Fruit fly (Drosophila melanogaster): Measurements from ENCODE around the gene CG32486.
A peak's percentile ranks its signal among the peaks of the same experiment; 100 is the strongest.

Gene CG32486

DNA sequence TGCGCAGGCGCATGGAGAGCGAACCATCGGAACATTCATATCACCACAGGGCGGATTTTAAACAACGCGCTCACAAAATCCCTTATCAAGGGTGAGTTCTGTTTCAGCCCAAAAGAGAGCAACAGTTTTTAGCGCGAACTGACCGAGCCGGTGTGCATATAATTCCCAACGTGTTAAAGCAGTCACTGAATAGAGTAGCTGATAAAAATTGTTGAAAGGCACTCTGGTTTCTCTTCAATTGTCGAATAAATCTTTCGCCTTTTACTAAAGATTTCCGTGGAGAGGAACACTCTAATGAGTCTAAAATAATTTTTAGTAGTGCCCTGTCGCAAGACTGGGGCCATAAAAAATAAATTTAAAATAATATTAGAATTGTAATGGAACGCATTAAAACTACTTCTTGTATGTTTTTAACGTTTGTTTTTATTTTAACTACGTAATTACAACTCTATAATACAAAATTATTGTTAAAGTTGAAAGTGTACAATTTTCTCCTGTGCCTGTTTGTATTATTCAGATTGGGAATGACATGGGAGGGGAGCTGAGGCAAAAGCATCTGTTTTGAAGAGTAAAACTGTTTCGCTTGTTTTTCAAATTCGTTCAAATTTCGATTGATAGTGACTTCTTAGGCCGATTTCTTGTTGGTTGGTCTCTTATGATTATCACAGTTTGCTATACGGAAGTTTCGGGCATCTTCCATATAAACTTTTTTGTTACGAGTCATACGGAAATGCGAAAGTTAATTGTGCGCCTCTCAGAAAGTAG is 20.1 kb upstream of the CG32486 start (continued):
- TF ChIP-seq luna (GFP tag; optimal IDR thresholded peaks at IDR 0.05) (no peak), Lim3 (GFP tag; IDR thresholded peaks at IDR 0.05) (no peak), CG7271 (tag; optimal IDR thresholded peaks at IDR 0.05) (no peak), CG6175 (GFP tag; IDR thresholded peaks at IDR 0.05) (0 out of 3 replicates have a peak, but pooled peaks have one; percentile 45), NK7.1 (GFP tag; optimal IDR thresholded peaks at IDR 0.05) (no peak), Dip2 (GFP tag; IDR thresholded peaks at IDR 0.05) (no peak), Oli (tag; optimal IDR thresholded peaks at IDR 0.05) (no peak), cas (GFP tag; IDR thresholded peaks at IDR 0.05) (peak; percentile 45; the same call in 1 of the 2 replicates), CG31224 (GFP tag; IDR thresholded peaks at IDR 0.05) (no peak), CG30431 (GFP tag; optimal IDR thresholded peaks at IDR 0.05) (no peak), jigr1 (GFP tag; IDR thresholded peaks at IDR 0.05) (peak; percentile 43; the same call in 1 of the 3 replicates), ATbp (GFP tag; optimal IDR thresholded peaks at IDR 0.05) (no peak), CG6254 (GFP tag; optimal IDR thresholded peaks at IDR 0.05) (peak; percentile 19), gt (GFP tag; IDR thresholded peaks at IDR 0.05) (no peak), pb (GFP tag; optimal IDR thresholded peaks at IDR 0.05) (no peak), CG14667 (GFP tag; IDR thresholded peaks at IDR 0.05) (no peak), ind (GFP tag; optimal IDR thresholded peaks at IDR 0.05) (no peak), unpg (GFP tag; optimal IDR thresholded peaks at IDR 0.05) (peak; percentile 50), nerfin-1 (tag; optimal IDR thresholded peaks at IDR 0.05) (peak; percentile 31), bbx (GFP tag; IDR thresholded peaks at IDR 0.05; ENCODE audit: partially characterized antibody) (peak; percentile 70; the same call in 1 of the 2 replicates), lov (optimal IDR thresholded peaks at IDR 0.05) (no peak), lov (GFP tag; IDR thresholded peaks at IDR 0.05) (no peak), Spps (tag; optimal IDR thresholded peaks at IDR 0.05) (no peak), BtbVII (GFP tag; optimal IDR thresholded peaks at IDR 0.05) (peak; percentile 4), CG12071 (GFP tag; optimal IDR thresholded peaks at IDR 0.05) (no peak), tup (GFP tag; optimal IDR thresholded peaks at IDR 0.05) (no peak), Sox100B (GFP tag; optimal IDR thresholded peaks at IDR 0.05) (no peak), Opbp (GFP tag; IDR thresholded peaks at IDR 0.05; ENCODE audit: partially characterized antibody) (peak; percentile 67; the same call in 2 of the 3 replicates), knrl (GFP tag; IDR thresholded peaks at IDR 0.05; ENCODE audit: partially characterized antibody) (peak; percentile 62; the same call in 1 of the 3 replicates), CG11093 (GFP tag; IDR thresholded peaks at IDR 0.05) (no peak; the same call in 2 of the 3 replicates), vvl (GFP tag; IDR thresholded peaks at IDR 0.05) (no peak), CG12104 (GFP tag; optimal IDR thresholded peaks at IDR 0.05) (no peak), CG42726 (GFP tag; IDR thresholded peaks at IDR 0.05; ENCODE audit: partially characterized antibody) (peak; percentile 69), CG14050 (GFP tag; IDR thresholded peaks at IDR 0.05) (no peak), CG31388 (GFP tag; optimal IDR thresholded peaks at IDR 0.05) (no peak), CG7372 (GFP tag; IDR thresholded peaks at IDR 0.05) (0 out of 2 replicates have a peak, but pooled peaks have one; percentile 7), odd (GFP tag; optimal IDR thresholded peaks at IDR 0.05) (no peak), TFAM (GFP tag; optimal IDR thresholded peaks at IDR 0.05) (no peak), CG6689 (GFP tag; IDR thresholded peaks at IDR 0.05) (no peak), CG11695 (GFP tag; IDR thresholded peaks at IDR 0.05) (no peak), rib (GFP tag; IDR thresholded peaks at IDR 0.05) (peak; percentile 51; the same call in 1 of the 2 replicates), CG3407 (GFP tag; optimal IDR thresholded peaks at IDR 0.05) (no peak), nerfin-2 (GFP tag; IDR thresholded peaks at IDR 0.05; ENCODE audit: partially characterized antibody) (no peak), mirr (GFP tag; optimal IDR thresholded peaks at IDR 0.05) (peak; percentile 37), Sry-β (GFP tag; optimal IDR thresholded peaks at IDR 0.05) (no peak), dpn (GFP tag; optimal IDR thresholded peaks at IDR 0.05) (peak; percentile 20 to 63), CG4707 (GFP tag; optimal IDR thresholded peaks at IDR 0.05) (no peak), CG7928 (GFP tag; optimal IDR thresholded peaks at IDR 0.05) (no peak), dmrt11E (tag; optimal IDR thresholded peaks at IDR 0.05) (peak; percentile 32)

Measured in whole organism, embryonic.